Worm (Caenorhabditis elegans) whole organism, mixed stage, embryonic: ENCODE data around the gene srz-10.

Source experiments
- M03D4.4 ChIP-seq: sonication (generic microtip); optimal IDR thresholded peaks from 2 replicates; lab custom pipeline; 2017; ENCODE audit warnings: mild to moderate bottlenecking, missing genetic modification characterization, missing compliant biosample characterization
- bed-3 ChIP-seq: fragments of 200-800 bp; sonication (Bioruptor generic); optimal IDR thresholded peaks from 3 replicates; lab custom pipeline; 2018; ENCODE audit warnings: mild to moderate bottlenecking, missing genetic modification characterization, moderate library complexity, missing compliant biosample characterization
- blmp-1 ChIP-seq: fragments of 150-350 bp; optimal IDR thresholded peaks from 2 replicates; lab custom pipeline; 2014; ENCODE audit warnings: missing biosample characterization, missing genetic modification characterization
- ceh-39 ChIP-seq: fragments of 150-350 bp; optimal IDR thresholded peaks from 2 replicates; lab custom pipeline; 2014; ENCODE audit warnings: missing biosample characterization, missing genetic modification characterization
- ceh-43 ChIP-seq: fragments of 200-800 bp; sonication (Bioruptor generic); optimal IDR thresholded peaks from 2 replicates; lab custom pipeline; 2018; ENCODE audit warnings: mild to moderate bottlenecking, missing genetic modification characterization, moderate library complexity, missing compliant biosample characterization
- ceh-83 ChIP-seq: fragments of 200-800 bp; sonication (Bioruptor generic); optimal IDR thresholded peaks from 2 replicates; lab custom pipeline; 2018; ENCODE audit warnings: mild to moderate bottlenecking, missing genetic modification characterization, missing compliant biosample characterization
- cnd-1 ChIP-seq: fragments of 200-800 bp; sonication (Bioruptor generic); optimal IDR thresholded peaks from 2 replicates; lab custom pipeline; 2018; ENCODE audit warnings: mild to moderate bottlenecking, missing genetic modification characterization, missing compliant biosample characterization
- drap-1 ChIP-seq: fragments of 200-800 bp; sonication (Bioruptor generic); optimal IDR thresholded peaks from 3 replicates; lab custom pipeline; 2018; ENCODE audit warnings: mild to moderate bottlenecking, missing genetic modification characterization, missing compliant biosample characterization
- elt-1 ChIP-seq: sonication (generic microtip); optimal IDR thresholded peaks from 2 replicates; lab custom pipeline; 2017; ENCODE audit warnings: missing genetic modification characterization, mild to moderate bottlenecking, missing compliant biosample characterization, antibody characterized with exemption, moderate library complexity, borderline replicate concordance; ENCODE audit not compliant: insufficient read depth
- flh-1 ChIP-seq: fragments of 200-800 bp; sonication (Bioruptor generic); optimal IDR thresholded peaks from 2 replicates; lab custom pipeline; 2018; ENCODE audit warnings: mild to moderate bottlenecking, missing genetic modification characterization, moderate library complexity, missing compliant biosample characterization
- ham-2 ChIP-seq: fragments of 200-800 bp; sonication (Bioruptor generic); optimal IDR thresholded peaks from 2 replicates; lab custom pipeline; 2018; ENCODE audit warnings: mild to moderate bottlenecking, missing genetic modification characterization, missing compliant biosample characterization
- hlh-1 ChIP-seq: fragments of 150-350 bp; optimal IDR thresholded peaks from 2 replicates; lab custom pipeline; 2014; ENCODE audit warnings: missing biosample characterization, missing genetic modification reagents, missing genetic modification characterization
- lin-13 ChIP-seq: fragments of 150-350 bp; optimal IDR thresholded peaks from 2 replicates; lab custom pipeline; 2014; ENCODE audit warnings: missing biosample characterization, missing genetic modification characterization
- lsy-2 ChIP-seq: fragments of 150-350 bp; optimal IDR thresholded peaks from 2 replicates; lab custom pipeline; 2014; ENCODE audit warnings: missing biosample characterization, missing genetic modification characterization
- mab-5 ChIP-seq: fragments of 150-350 bp; optimal IDR thresholded peaks from 2 replicates; lab custom pipeline; 2014; ENCODE audit warnings: missing biosample characterization, missing genetic modification characterization
- mep-1 ChIP-seq: fragments of 150-350 bp; optimal IDR thresholded peaks from 2 replicates; lab custom pipeline; 2017; ENCODE audit warnings: missing biosample characterization, missing genetic modification reagents, missing genetic modification characterization, inconsistent platforms
- mls-2 ChIP-seq: sonication (generic microtip); optimal IDR thresholded peaks from 2 replicates; lab custom pipeline; 2016; ENCODE audit warnings: mild to moderate bottlenecking, missing genetic modification characterization, moderate library complexity, missing compliant biosample characterization
- nhr-12 ChIP-seq: fragments of 150-350 bp; optimal IDR thresholded peaks from 2 replicates; lab custom pipeline; 2014; ENCODE audit warnings: missing biosample characterization, missing genetic modification characterization
- nhr-2 ChIP-seq: fragments of 150-350 bp; optimal IDR thresholded peaks from 2 replicates; lab custom pipeline; 2014; ENCODE audit warnings: missing biosample characterization, missing genetic modification characterization
- nhr-237 ChIP-seq: fragments of 150-350 bp; optimal IDR thresholded peaks from 2 replicates; lab custom pipeline; 2014; ENCODE audit warnings: missing biosample characterization, missing genetic modification characterization
- nhr-28 ChIP-seq: fragments of 150-350 bp; optimal IDR thresholded peaks from 2 replicates; lab custom pipeline; 2014; ENCODE audit warnings: missing biosample characterization, missing genetic modification characterization
- nhr-76 ChIP-seq: sonication (generic microtip); optimal IDR thresholded peaks from 2 replicates; lab custom pipeline; 2017; ENCODE audit warnings: missing biosample characterization, missing genetic modification characterization
- pha-4 ChIP-seq: fragments of 150-350 bp; optimal IDR thresholded peaks from 2 replicates; lab custom pipeline; 2018; ENCODE audit warnings: missing biosample characterization, missing genetic modification reagents, missing genetic modification characterization
- sem-2 ChIP-seq: fragments of 200-800 bp; sonication (Bioruptor generic); optimal IDR thresholded peaks from 2 replicates; lab custom pipeline; 2018; ENCODE audit warnings: mild to moderate bottlenecking, missing genetic modification characterization, missing compliant biosample characterization
- snpc-4 ChIP-seq: fragments of 150-350 bp; optimal IDR thresholded peaks from 2 replicates; lab custom pipeline; 2014; ENCODE audit warnings: missing biosample characterization, missing genetic modification characterization
- sptf-1 ChIP-seq: sonication (generic microtip); optimal IDR thresholded peaks from 2 replicates; lab custom pipeline; 2017; ENCODE audit warnings: mild to moderate bottlenecking, missing genetic modification characterization, moderate library complexity, missing compliant biosample characterization
- tbx-8 ChIP-seq: fragments of 200-800 bp; sonication (Bioruptor generic); optimal IDR thresholded peaks from 2 replicates; lab custom pipeline; 2018; ENCODE audit warnings: mild to moderate bottlenecking, missing genetic modification characterization, moderate library complexity, missing compliant biosample characterization
- unc-120 ChIP-seq: sonication (generic microtip); optimal IDR thresholded peaks from 2 replicates; lab custom pipeline; 2017; ENCODE audit warnings: missing genetic modification characterization, missing compliant biosample characterization; ENCODE audit not compliant: poor library complexity, severe bottlenecking
- unc-62 ChIP-seq: fragments of 150-350 bp; optimal IDR thresholded peaks from 2 replicates; lab custom pipeline; 2014; ENCODE audit warnings: missing biosample characterization, missing genetic modification reagents, missing genetic modification characterization
- zip-8 ChIP-seq: fragments of 150-350 bp; optimal IDR thresholded peaks from 2 replicates; lab custom pipeline; 2014; ENCODE audit warnings: missing biosample characterization, missing genetic modification characterization
- ztf-11 ChIP-seq: fragments of 150-350 bp; optimal IDR thresholded peaks from 2 replicates; lab custom pipeline; 2014; ENCODE audit warnings: missing biosample characterization, missing genetic modification characterization

Gene srz-10

ce11 chrV:15285984-15286383 is 22.9 kb downstream of the srz-10 start:
- TF ChIP-seq snpc-4 (tag; lab: Kevin White, UChicago) (no peak), mab-5 (no peak), mep-1 (tag; lab: Kevin White, UChicago) (no peak), ztf-11 (tag; lab: Kevin White, UChicago) (no peak), nhr-237 (tag; lab: Kevin White, UChicago) (no peak), unc-62 (no peak), hlh-1 (tag; lab: Kevin White, UChicago) (no peak), tbx-8 (no peak), nhr-12 (tag; lab: Kevin White, UChicago) (no peak), zip-8 (tag; lab: Kevin White, UChicago) (no peak), unc-120 (tag; lab: Kevin White, UChicago) (no peak)

DNA sequence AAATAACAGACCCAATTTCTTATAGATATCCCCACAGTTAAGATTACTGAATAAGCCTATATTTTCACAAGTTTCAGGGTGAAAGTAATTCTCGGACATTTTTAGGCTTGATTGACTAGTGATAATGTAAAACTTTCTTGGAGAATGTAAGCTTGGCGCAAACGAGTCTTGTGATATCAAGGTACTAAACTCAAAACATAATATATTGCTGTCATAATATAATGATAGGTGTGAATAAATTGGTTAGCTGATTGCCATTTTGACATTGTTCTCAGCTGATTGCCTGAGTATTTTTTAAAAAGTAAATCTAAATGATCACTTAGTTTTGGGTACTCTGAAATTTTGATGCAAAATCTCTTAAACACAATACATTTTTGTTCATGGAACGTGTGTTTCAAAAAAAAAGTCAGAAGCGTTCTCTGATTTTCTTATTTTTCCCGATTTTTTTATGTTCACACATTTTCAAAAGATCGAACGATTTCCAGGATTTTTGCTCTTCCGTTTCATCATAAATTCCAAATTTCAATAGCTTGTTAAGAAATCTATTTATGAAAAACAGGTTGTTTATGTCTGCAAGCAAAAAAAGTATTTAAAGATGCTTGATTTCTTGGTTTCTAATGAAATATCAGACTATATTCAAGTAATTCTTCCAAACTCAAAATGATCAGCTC is 27.5 kb downstream of the srz-10 start, which contains the start of the genes srw-19 and srx-51:
srw-19 (minus strand) TSS at position 101 of the 671 bp plus-strand sequence.
srx-51 (plus strand) TSS at position 621 of the 671 bp plus-strand sequence.
- no peak for TF ChIP-seq lsy-2 (tag; lab: Kevin White, UChicago)
- no peak for TF ChIP-seq sem-2 (GFP tag; lab: Kevin White, UChicago)
- no peak for TF ChIP-seq drap-1 (GFP tag; lab: Kevin White, UChicago)
- TF ChIP-seq elt-1 (tag; lab: Kevin White, UChicago), result no peak
- no peak for TF ChIP-seq unc-120 (tag; lab: Kevin White, UChicago)

ce11 chrV:15276915-15277314 is 32.0 kb downstream of the srz-10 start, which contains the start of gene srw-17:
Gene srw-17 (minus strand): TSS chrV:15277015.
- no peak for TF ChIP-seq ceh-39
- TF ChIP-seq, all 35 proteins: peak for 0

DNA sequence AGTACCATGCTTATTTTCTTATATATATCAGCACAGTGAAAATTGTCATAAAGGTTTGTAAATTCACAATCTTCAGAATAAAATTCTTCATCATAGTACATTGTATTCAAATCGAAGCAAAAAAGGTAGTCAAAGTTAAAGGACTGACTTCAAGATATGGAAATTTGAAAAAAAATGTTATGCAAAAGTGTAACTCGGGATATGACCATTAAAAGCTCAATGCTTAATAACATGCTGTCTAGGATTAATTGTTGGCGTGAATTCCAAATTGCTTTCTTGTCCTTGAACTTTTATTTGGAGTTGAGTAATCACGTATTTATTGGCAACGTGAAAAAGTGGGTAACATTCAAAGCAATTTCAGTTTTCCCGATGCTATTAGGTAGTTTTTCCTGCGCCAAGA is 34.1 kb downstream of the srz-10 start, which contains the start of gene srw-16:
srw-16 (minus strand) TSS at position 101 of the 400 bp plus-strand sequence.
- TF ChIP-seq drap-1 (GFP tag; lab: Kevin White, UChicago) (no peak), nhr-76 (tag; lab: Kevin White, UChicago) (no peak), mls-2 (tag; lab: Kevin White, UChicago) (no peak), sem-2 (GFP tag; lab: Kevin White, UChicago) (no peak), tbx-8 (no peak), nhr-2 (tag; lab: Kevin White, UChicago) (no peak)

- TF ChIP-seq unc-62 (no peak), mep-1 (tag; lab: Kevin White, UChicago) (no peak), bed-3 (no peak), ham-2 (GFP tag; lab: Kevin White, UChicago) (no peak), mls-2 (tag; lab: Kevin White, UChicago) (no peak), unc-120 (tag; lab: Kevin White, UChicago) (no peak), flh-1 (GFP tag; lab: Kevin White, UChicago) (no peak), tbx-8 (no peak), cnd-1 (tag; lab: Kevin White, UChicago) (no peak), blmp-1 (tag; lab: Kevin White, UChicago) (no peak), nhr-237 (tag; lab: Kevin White, UChicago) (no peak), sptf-1 (tag; lab: Kevin White, UChicago) (no peak), nhr-28 (tag; lab: Kevin White, UChicago) (no peak), ztf-11 (tag; lab: Kevin White, UChicago) (no peak)
- TF ChIP-seq, all 35 proteins: peak for 0
Observed at ce11 chrV:15272263-15272662, 36.6 kb downstream of the srz-10 start, which contains the start of gene T10H4.4. Gene T10H4.4 (minus strand): TSS chrV:15272363.

ce11 chrV:15268302-15268701 is 40.6 kb downstream of the srz-10 start, which contains the start of gene srw-22:
Gene srw-22 (plus strand): TSS chrV:15268602.
- no peak for TF ChIP-seq ceh-43 (GFP tag; lab: Kevin White, UChicago)
- no peak for TF ChIP-seq lin-13 (tag; lab: Kevin White, UChicago)
- TF ChIP-seq drap-1 (GFP tag; lab: Kevin White, UChicago), result no peak
- TF ChIP-seq mls-2 (tag; lab: Kevin White, UChicago), result no peak
- TF ChIP-seq blmp-1 (tag; lab: Kevin White, UChicago), result no peak
- no peak for TF ChIP-seq ceh-39
- no peak for TF ChIP-seq zip-8 (tag; lab: Kevin White, UChicago)
- no peak for TF ChIP-seq nhr-28 (tag; lab: Kevin White, UChicago)
- no peak for TF ChIP-seq bed-3
- TF ChIP-seq nhr-12 (tag; lab: Kevin White, UChicago), result no peak
- TF ChIP-seq unc-62, result no peak
- no peak for TF ChIP-seq ham-2 (GFP tag; lab: Kevin White, UChicago)
- TF ChIP-seq ceh-83 (GFP tag; lab: Kevin White, UChicago), result no peak
- no peak for TF ChIP-seq nhr-76 (tag; lab: Kevin White, UChicago)
- TF ChIP-seq M03D4.4 (tag; lab: Kevin White, UChicago), result no peak
- TF ChIP-seq lsy-2 (tag; lab: Kevin White, UChicago), result no peak
- TF ChIP-seq cnd-1 (tag; lab: Kevin White, UChicago), result no peak
- no peak for TF ChIP-seq unc-120 (tag; lab: Kevin White, UChicago)
- no peak for TF ChIP-seq pha-4 (tag; lab: Kevin White, UChicago)
